Worm (Caenorhabditis elegans) whole organism, midembryonic: ENCODE measurements around the gene heh-1.

Source experiments
- T22C8.4 ChIP-seq: fragments of 200-800 bp; sonication (Bioruptor generic); IDR thresholded peaks from 2 replicates; pipeline ENCODE4 v1.3.6; 2022; ENCODE audit warnings: missing genetic modification characterization, missing compliant biosample characterization
- cog-1 ChIP-seq: sonication (generic microtip); optimal IDR thresholded peaks from 2 replicates; lab custom pipeline; 2016; ENCODE audit warnings: missing genetic modification characterization, missing compliant biosample characterization
- flt-1 ChIP-seq: fragments of 200-800 bp; sonication (Bioruptor generic); IDR thresholded peaks from 2 replicates; pipeline ENCODE4 v1.3.6; 2022; ENCODE audit warnings: missing genetic modification characterization, missing compliant biosample characterization
- klf-2 ChIP-seq: fragments of 200-800 bp; sonication (Bioruptor generic); conservative IDR thresholded peaks from 2 replicates; pipeline ENCODE4 v1.3.6; 2022; ENCODE audit warnings: missing genetic modification reagents, missing genetic modification characterization, missing compliant biosample characterization
- med-1 ChIP-seq: sonication (generic microtip); optimal IDR thresholded peaks from 2 replicates; lab custom pipeline; 2017; ENCODE audit warnings: missing genetic modification characterization, mild to moderate bottlenecking, missing compliant biosample characterization, antibody characterized with exemption, missing genetic modification reagents; ENCODE audit not compliant: insufficient read depth
- ref-1 ChIP-seq: fragments of 200-800 bp; sonication (Bioruptor generic); conservative IDR thresholded peaks from 2 replicates; pipeline ENCODE4 v1.3.6; 2022; ENCODE audit warnings: missing genetic modification reagents, missing genetic modification characterization, missing compliant biosample characterization
- tab-1 ChIP-seq: fragments of 200-800 bp; sonication (Bioruptor generic); IDR thresholded peaks from 2 replicates; pipeline ENCODE4 v1.3.6; 2022; ENCODE audit warnings: missing genetic modification characterization, missing compliant biosample characterization
- ztf-23 ChIP-seq: fragments of 200-800 bp; sonication (Bioruptor generic); IDR thresholded peaks from 2 replicates; pipeline ENCODE4 v1.3.6; 2022; ENCODE audit warnings: missing genetic modification reagents, missing genetic modification characterization, missing compliant biosample characterization
- ztf-29 ChIP-seq: fragments of 200-800 bp; sonication (Bioruptor generic); IDR thresholded peaks from 2 replicates; pipeline ENCODE4 v1.3.6; 2022; ENCODE audit warnings: missing genetic modification reagents, missing genetic modification characterization, missing compliant biosample characterization

Gene heh-1

DNA sequence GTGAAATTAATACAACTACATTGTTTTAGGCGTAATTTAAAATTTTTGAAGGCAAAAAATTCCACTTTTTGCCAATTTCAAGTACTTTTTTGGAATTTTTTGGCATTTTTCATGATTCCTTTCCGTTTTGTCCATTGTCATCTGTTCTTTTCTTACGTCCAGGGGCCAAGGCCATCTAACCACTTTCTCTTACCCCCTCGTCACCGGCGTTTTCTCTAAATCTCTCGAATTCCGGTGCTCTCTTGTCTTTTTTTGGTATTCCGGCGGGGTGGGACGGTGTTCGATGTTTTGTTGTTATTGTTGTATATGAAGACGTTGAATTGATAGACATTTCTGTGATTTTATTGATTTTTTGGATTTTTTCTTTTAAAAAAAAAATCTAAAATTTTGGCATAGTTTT is 37.7 kb downstream of the heh-1 start:
- TF ChIP-seq med-1 (GFP tag; lab: Kevin White, UChicago) (no peak), tab-1 (no peak), ztf-23 (GFP tag; lab: Robert Waterston, UW) (no peak), ztf-29 (GFP tag; lab: Robert Waterston, UW) (no peak), ref-1 (no peak), T22C8.4 (GFP tag; lab: Robert Waterston, UW) (no peak), klf-2 (no peak), flt-1 (GFP tag; lab: Robert Waterston, UW) (no peak), cog-1 (no peak)

DNA sequence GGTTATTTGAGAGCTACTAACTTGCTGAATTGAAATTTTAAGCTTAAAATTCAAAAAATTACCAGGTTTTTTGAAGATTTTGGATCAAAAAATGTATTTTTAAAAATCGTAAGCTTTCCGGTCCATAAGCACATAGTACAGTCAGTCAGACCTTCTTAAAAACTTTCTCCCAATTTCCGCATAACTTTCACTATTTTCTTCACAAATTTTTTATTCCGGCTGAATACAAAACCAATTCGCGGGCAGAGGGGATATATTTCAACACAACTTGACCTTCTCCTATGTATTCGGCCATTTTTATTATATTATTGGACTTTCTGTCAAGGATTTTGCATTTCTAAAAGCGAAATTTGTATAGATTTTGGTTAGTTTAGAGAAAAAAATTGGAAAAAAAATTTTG is 38.8 kb downstream of the heh-1 start:
- no peak for TF ChIP-seq ztf-29 (GFP tag; lab: Robert Waterston, UW)

DNA sequence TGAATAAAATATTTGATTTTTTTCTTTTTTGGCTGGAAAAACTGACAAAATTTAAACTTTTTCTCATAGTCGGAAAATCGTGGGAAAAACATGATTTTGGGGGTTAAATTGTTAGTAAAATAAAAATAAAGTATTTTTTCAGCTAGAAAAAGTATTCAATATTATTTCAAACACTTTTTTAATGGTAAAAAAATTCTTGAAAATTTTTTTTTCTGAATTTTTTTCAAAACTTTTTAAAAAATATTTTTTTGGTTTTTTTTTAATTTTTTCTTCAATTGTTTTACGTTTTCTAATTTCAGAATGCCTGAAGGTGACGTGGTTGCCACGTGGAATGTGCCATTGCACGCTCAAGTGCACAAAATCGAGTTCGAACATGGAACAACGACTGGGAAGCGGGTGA is 44.3 kb downstream of the heh-1 start, which contains the start of gene C44B11.1:
Gene C44B11.1 (plus strand): TSS at position 301 of the 400 bp plus-strand sequence.
- TF ChIP-seq T22C8.4 (GFP tag; lab: Robert Waterston, UW): no peak
- no peak for TF ChIP-seq flt-1 (GFP tag; lab: Robert Waterston, UW)
- no peak for TF ChIP-seq ztf-29 (GFP tag; lab: Robert Waterston, UW)
- no peak for TF ChIP-seq ztf-23 (GFP tag; lab: Robert Waterston, UW)
- no peak for TF ChIP-seq tab-1
- no peak for TF ChIP-seq ref-1
- no peak for TF ChIP-seq cog-1
- TF ChIP-seq klf-2: no peak
- no peak for TF ChIP-seq med-1 (GFP tag; lab: Kevin White, UChicago)

DNA sequence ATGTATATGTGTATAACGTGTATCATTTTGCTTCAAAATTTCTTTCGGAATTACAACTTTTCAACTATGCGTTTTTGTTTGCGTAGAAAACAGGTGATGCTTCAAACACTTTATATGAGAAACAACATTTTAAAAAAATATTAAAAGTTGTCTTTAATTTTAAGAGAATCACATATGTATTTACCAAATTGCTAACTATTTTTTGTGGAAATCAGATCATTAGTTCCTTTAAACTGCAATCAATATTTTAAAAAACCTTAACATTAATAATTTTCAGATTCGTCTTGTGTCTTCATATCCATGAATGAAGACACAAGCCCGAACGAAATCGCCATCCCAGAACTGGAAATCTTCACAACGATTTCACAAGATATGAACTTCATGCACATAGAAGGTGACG is 46.5 kb downstream of the heh-1 start, which contains the start of gene C44B11.6:
Gene C44B11.6 (plus strand): TSS at position 301 of the 400 bp plus-strand sequence.
- no peak for TF ChIP-seq med-1 (GFP tag; lab: Kevin White, UChicago)
- no peak for TF ChIP-seq ref-1
- TF ChIP-seq cog-1: no peak
- no peak for TF ChIP-seq flt-1 (GFP tag; lab: Robert Waterston, UW)
- TF ChIP-seq ztf-23 (GFP tag; lab: Robert Waterston, UW): no peak
- TF ChIP-seq ztf-29 (GFP tag; lab: Robert Waterston, UW): no peak
- no peak for TF ChIP-seq T22C8.4 (GFP tag; lab: Robert Waterston, UW)
- TF ChIP-seq tab-1: no peak
- TF ChIP-seq klf-2: no peak
